Worm (Caenorhabditis elegans) whole organism, L1 larva: ENCODE data around the gene rfk-1.

Experiments
- aly-2 ChIP-seq: fragments of 150-350 bp; optimal IDR thresholded peaks from 2 replicates; lab custom pipeline; 2014; ENCODE audit warnings: missing biosample characterization, missing genetic modification characterization
- blmp-1 ChIP-seq: fragments of 150-350 bp; optimal IDR thresholded peaks from 2 replicates; lab custom pipeline; 2014; ENCODE audit warnings: missing biosample characterization, missing genetic modification characterization
- egl-27 ChIP-seq, 2 experiments: fragments of 150-350 bp in 1 of 2; sonication (generic microtip); optimal IDR thresholded peaks; 3 replicates each; lab custom pipeline; 2017 to 2018; ENCODE audit warnings: missing biosample characterization in 2 of 2, missing genetic modification characterization in 2 of 2, missing genetic modification reagents in 2 of 2
- fkh-10 ChIP-seq: sonication (generic microtip); optimal IDR thresholded peaks from 2 replicates; lab custom pipeline; 2017; ENCODE audit warnings: missing biosample characterization, missing genetic modification reagents, missing genetic modification characterization
- fos-1 ChIP-seq: fragments of 150-350 bp; optimal IDR thresholded peaks from 2 replicates; lab custom pipeline; 2014; ENCODE audit warnings: missing biosample characterization, missing genetic modification characterization
- lsy-2 ChIP-seq, 2 experiments: fragments of 150-350 bp; optimal IDR thresholded peaks; 2 replicates each; lab custom pipeline; 2014; ENCODE audit warnings: missing biosample characterization in 2 of 2, missing genetic modification characterization in 2 of 2
- mep-1 ChIP-seq: fragments of 150-350 bp; optimal IDR thresholded peaks from 2 replicates; lab custom pipeline; 2014; ENCODE audit warnings: missing biosample characterization, missing genetic modification characterization
- nhr-77 ChIP-seq: fragments of 150-350 bp; optimal IDR thresholded peaks from 2 replicates; lab custom pipeline; 2014; ENCODE audit warnings: missing biosample characterization, missing genetic modification characterization
- nhr-90 ChIP-seq: sonication (generic microtip); optimal IDR thresholded peaks from 2 replicates; lab custom pipeline; 2016; ENCODE audit warnings: mild to moderate bottlenecking, missing genetic modification characterization, missing compliant biosample characterization; ENCODE audit not compliant: poor library complexity
- snpc-4 ChIP-seq: fragments of 150-350 bp; optimal IDR thresholded peaks from 2 replicates; lab custom pipeline; 2014; ENCODE audit warnings: missing biosample characterization, missing genetic modification characterization
- sox-4 ChIP-seq: sonication (generic microtip); optimal IDR thresholded peaks from 2 replicates; lab custom pipeline; 2016; ENCODE audit warnings: missing genetic modification characterization, missing compliant biosample characterization
- swsn-7 ChIP-seq: sonication (generic microtip); optimal IDR thresholded peaks from 2 replicates; lab custom pipeline; 2016; ENCODE audit warnings: missing genetic modification characterization, missing compliant biosample characterization

DNA sequence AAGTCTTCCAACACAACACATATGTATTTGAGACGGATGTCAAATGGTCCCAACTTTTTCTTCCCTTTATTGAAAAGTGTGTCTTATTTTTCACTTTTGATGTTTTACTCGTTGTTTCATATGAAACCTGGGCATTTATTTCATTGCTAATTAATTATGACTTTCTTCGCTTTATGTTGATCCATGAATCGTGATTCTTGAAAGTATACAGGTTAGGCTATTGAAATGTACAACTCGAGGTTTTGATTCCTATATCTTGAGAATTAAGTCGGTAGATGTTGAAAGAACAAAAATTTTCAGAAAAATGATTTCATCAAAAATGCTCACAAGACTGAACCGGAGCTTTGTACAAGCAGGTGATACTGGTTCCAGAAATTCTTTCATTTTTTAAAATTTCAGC lies 22.2 kb downstream of the rfk-1 start, which contains the start of gene nfu-1:
- no peak for TF ChIP-seq blmp-1 (tag; lab: Kevin White, UChicago)
- no peak for TF ChIP-seq fkh-10 (GFP tag; lab: Kevin White, UChicago)
- no peak for TF ChIP-seq sox-4 (tag; lab: Kevin White, UChicago)
- peak; percentile 27 for TF ChIP-seq aly-2 (tag; lab: Kevin White, UChicago)
- no peak for TF ChIP-seq swsn-7 (tag; lab: Kevin White, UChicago)
- TF ChIP-seq egl-27 (tag; optimal IDR thresholded peaks at IDR 0.05; lab: Kevin White, UChicago) = no peak
- TF ChIP-seq nhr-77 = no peak
- no peak for TF ChIP-seq mep-1 (tag; lab: Kevin White, UChicago)
- TF ChIP-seq fos-1 = no peak
- TF ChIP-seq lsy-2 (tag; optimal IDR thresholded peaks at IDR 0.05; lab: Kevin White, UChicago) = no peak
- TF ChIP-seq nhr-90 (tag; lab: Kevin White, UChicago) = no peak
- TF ChIP-seq snpc-4 (tag; lab: Kevin White, UChicago) = no peak
